Worm (Caenorhabditis elegans): Measurements from ENCODE around the gene rsa-2.

Gene rsa-2

DNA sequence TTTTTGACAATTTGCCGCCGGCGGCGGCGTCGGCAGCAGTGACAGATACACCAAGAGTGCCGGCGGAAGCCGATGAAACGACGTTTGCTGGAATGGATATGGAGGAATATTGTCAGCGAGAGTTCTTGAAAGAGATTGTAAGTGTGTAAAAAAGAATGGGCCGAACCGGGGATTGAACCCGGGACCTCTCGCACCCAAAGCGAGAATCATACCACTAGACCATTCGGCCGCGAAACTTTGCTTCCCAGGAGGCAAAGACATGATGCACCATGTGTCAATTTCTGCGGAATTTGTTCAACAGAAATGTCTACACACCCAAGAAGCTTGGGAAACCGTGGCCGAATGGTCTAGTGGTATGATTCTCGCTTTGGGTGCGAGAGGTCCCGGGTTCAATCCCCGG, 3.4 kb downstream of the rsa-2 start (continued):
- peak; percentile 88 for TF ChIP-seq K11D2.4 (GFP tag; IDR thresholded peaks at IDR 0.05)
- TF ChIP-seq nfya-1 (tag; optimal IDR thresholded peaks at IDR 0.05; ENCODE audit: borderline replicate concordance, insufficient read depth): no peak
- TF ChIP-seq Y56A3A.18 (GFP tag; IDR thresholded peaks at IDR 0.05): peak; percentile 92
- TF ChIP-seq C17E4.6 (GFP tag; IDR thresholded peaks at IDR 0.05): peak; percentile 76
- TF ChIP-seq attf-3 (GFP tag; conservative IDR thresholded peaks at IDR 0.05): peak; percentile 50; the same call in 1 of the 2 replicates
- no peak for TF ChIP-seq F57A8.1 (GFP tag; optimal IDR thresholded peaks at IDR 0.05)
- TF ChIP-seq Y53G8AR.9 (GFP tag; conservative IDR thresholded peaks at IDR 0.05): peak; percentile 81
- peak; percentile 54 for TF ChIP-seq T07F8.4 (tag; optimal IDR thresholded peaks at IDR 0.05)
- TF ChIP-seq nhr-27 (tag; optimal IDR thresholded peaks at IDR 0.05): no peak
- peak; percentile 93 for TF ChIP-seq aptf-2 (GFP tag; conservative IDR thresholded peaks at IDR 0.05)
- TF ChIP-seq nhr-120 (GFP tag; IDR thresholded peaks at IDR 0.05): no peak
- peak; percentile 67; the same call in 1 of the 2 replicates for TF ChIP-seq madf-3 (GFP tag; IDR thresholded peaks at IDR 0.05)
- TF ChIP-seq mel-28 (tag; optimal IDR thresholded peaks at IDR 0.05; ENCODE audit: borderline replicate concordance): peak; percentile 47
- TF ChIP-seq unc-62 (GFP tag; optimal IDR thresholded peaks at IDR 0.05): no peak
- TF ChIP-seq hmg-1.2 (GFP tag; IDR thresholded peaks at IDR 0.05): peak; percentile 91
- no peak for TF ChIP-seq ama-1 (optimal IDR thresholded peaks at IDR 0.05)
- TF ChIP-seq ama-1 (GFP tag; optimal IDR thresholded peaks at IDR 0.05): no peak
- TF ChIP-seq B0019.2 (GFP tag; conservative IDR thresholded peaks at IDR 0.05): no peak
- 0 out of 2 replicates have a peak, but pooled peaks have one; percentile 65 for TF ChIP-seq ztf-25 (GFP tag; IDR thresholded peaks at IDR 0.05)
- peak; percentile 70 for TF ChIP-seq atf-7 (tag; optimal IDR thresholded peaks at IDR 0.05)
- TF ChIP-seq unc-130 (GFP tag; optimal IDR thresholded peaks at IDR 0.05): peak; percentile 19
- TF ChIP-seq lsl-1 (GFP tag; optimal IDR thresholded peaks at IDR 0.05): peak; percentile 58
- TF ChIP-seq snpc-4 (GFP tag; optimal IDR thresholded peaks at IDR 0.05): peak; percentile 69
- TF ChIP-seq snpc-4 (tag; optimal IDR thresholded peaks at IDR 0.05): peak in 3 of 4 experiments; percentile 69 to 81 (median 79)
- TF ChIP-seq mes-4 (tag; optimal IDR thresholded peaks at IDR 0.05): no peak
- peak; percentile 47 for TF ChIP-seq snpc-3.4 (tag; optimal IDR thresholded peaks at IDR 0.05)
- TF ChIP-seq lin-35 (GFP tag; optimal IDR thresholded peaks at IDR 0.05): peak in 1 of 3 experiments; percentile 87
- no peak for TF ChIP-seq pha-4 (tag; optimal IDR thresholded peaks at IDR 0.05)
- 0 out of 2 replicates have a peak, but pooled peaks have one; percentile 66 for TF ChIP-seq ceh-58 (GFP tag; IDR thresholded peaks at IDR 0.05)
- TF ChIP-seq F39B2.1 (GFP tag; IDR thresholded peaks at IDR 0.05): 0 out of 2 replicates have a peak, but pooled peaks have one; percentile 6
- TF ChIP-seq ztf-26 (tag; optimal IDR thresholded peaks at IDR 0.05): peak; percentile 61
- TF ChIP-seq aptf-3 (GFP tag; IDR thresholded peaks at IDR 0.05): peak; percentile 94
- TF ChIP-seq F52B5.7 (tag; optimal IDR thresholded peaks at IDR 0.05): peak; percentile 30
- peak; percentile 76; the same call in 1 of the 2 replicates for TF ChIP-seq ztf-6 (GFP tag; IDR thresholded peaks at IDR 0.05)
- TF ChIP-seq rpc-1 (optimal IDR thresholded peaks at IDR 0.05): peak; percentile 76
- TF ChIP-seq rpc-1 (tag; optimal IDR thresholded peaks at IDR 0.05): peak; percentile 80
- TF ChIP-seq lag-1 (GFP tag; IDR thresholded peaks at IDR 0.05): no peak
- peak; percentile 66 for TF ChIP-seq B0035.1 (tag; optimal IDR thresholded peaks at IDR 0.05)
- peak; percentile 48 for TF ChIP-seq lsy-27 (tag; optimal IDR thresholded peaks at IDR 0.05; ENCODE audit: borderline replicate concordance, insufficient read depth)
- TF ChIP-seq zfh-2 (GFP tag; conservative IDR thresholded peaks at IDR 0.05): peak; percentile 59; the same call in 1 of the 2 replicates
- TF ChIP-seq chd-7 (tag; optimal IDR thresholded peaks at IDR 0.05): peak; percentile 79
- TF ChIP-seq snpc-1.1 (tag; optimal IDR thresholded peaks at IDR 0.05; ENCODE audit: insufficient read depth): peak; percentile 7
- TF ChIP-seq lin-54 (GFP tag; optimal IDR thresholded peaks at IDR 0.05): peak; percentile 83
- TF ChIP-seq tlf-1 (GFP tag; optimal IDR thresholded peaks at IDR 0.05): peak; percentile 1
- TF ChIP-seq him-1 (tag; optimal IDR thresholded peaks at IDR 0.05): peak; percentile 61
- peak; percentile 71 for TF ChIP-seq nhr-90 (tag; optimal IDR thresholded peaks at IDR 0.05)
- peak; percentile 68 for TF ChIP-seq F49E8.2 (tag; optimal IDR thresholded peaks at IDR 0.05; ENCODE audit: insufficient read depth)
- peak; percentile 67 for TF ChIP-seq ztf-18 (tag; optimal IDR thresholded peaks at IDR 0.05)
